Worm (Caenorhabditis elegans): Measurements from ENCODE around the gene dpy-22.

dpy-22 gene

ce11 chrX:9782389-9782939 is 39.6 kb downstream of the dpy-22 start:
- TF ChIP-seq nhr-80 (tag; optimal IDR thresholded peaks at IDR 0.05) (peak; percentile 55), nhr-27 (tag; optimal IDR thresholded peaks at IDR 0.05) (no peak)

- no peak for TF ChIP-seq B0336.3 (GFP tag; IDR thresholded peaks at IDR 0.05)
- TF ChIP-seq ztf-25 (GFP tag; IDR thresholded peaks at IDR 0.05): no peak
- no peak for TF ChIP-seq cebp-1 (GFP tag; IDR thresholded peaks at IDR 0.05)
- TF ChIP-seq cebp-1 (tag; optimal IDR thresholded peaks at IDR 0.05): no peak
Measured at ce11 chrX:9777481-9777880, 44.6 kb downstream of the dpy-22 start, which contains the start of gene T09B9.5. TSS of gene T09B9.5 (plus strand) at chrX:9777781.

- TF ChIP-seq zfh-2 (GFP tag; conservative IDR thresholded peaks at IDR 0.05): no peak
- no peak for TF ChIP-seq sptf-2 (GFP tag; optimal IDR thresholded peaks at IDR 0.05)
- TF ChIP-seq F23B12.7 (tag; optimal IDR thresholded peaks at IDR 0.05; ENCODE audit: insufficient read depth): no peak
- TF ChIP-seq C06A6.2 (GFP tag; conservative IDR thresholded peaks at IDR 0.05): no peak
- no peak for TF ChIP-seq efl-1 (GFP tag; optimal IDR thresholded peaks at IDR 0.05)
- TF ChIP-seq egrh-3 (GFP tag; IDR thresholded peaks at IDR 0.05): no peak
- TF ChIP-seq nfyb-1 (GFP tag; IDR thresholded peaks at IDR 0.05): no peak
- peak; percentile 80 for TF ChIP-seq nhr-80 (tag; optimal IDR thresholded peaks at IDR 0.05)
- TF ChIP-seq tbp1 (GFP tag; optimal IDR thresholded peaks at IDR 0.05): no peak
- peak; percentile 87 for TF ChIP-seq mcd-1 (GFP tag; IDR thresholded peaks at IDR 0.05)
- TF ChIP-seq ztf-3 (GFP tag; optimal IDR thresholded peaks at IDR 0.05): no peak
- TF ChIP-seq lsy-27 (tag; optimal IDR thresholded peaks at IDR 0.05; ENCODE audit: borderline replicate concordance, insufficient read depth): no peak
- TF ChIP-seq rpc-1 (optimal IDR thresholded peaks at IDR 0.05): no peak
- TF ChIP-seq rpc-1 (tag; optimal IDR thresholded peaks at IDR 0.05): no peak
- no peak for TF ChIP-seq B0019.2 (GFP tag; conservative IDR thresholded peaks at IDR 0.05)
Measured at ce11 chrX:9774323-9774722, 47.8 kb downstream of the dpy-22 start, which contains the start of gene T09B9.4. TSS of gene T09B9.4 (minus strand) at chrX:9774352.

ce11 chrX:9764822-9765221 is 57.3 kb downstream of the dpy-22 start, which contains the start of gene slc-17.9:
TSS of gene slc-17.9 (minus strand) at chrX:9764922.
- TF ChIP-seq cebp-2 (GFP tag; IDR thresholded peaks at IDR 0.05) (no peak), ZK185.1 (tag; optimal IDR thresholded peaks at IDR 0.05; ENCODE audit: poor library complexity, severe bottlenecking) (no peak), Y95B8A.8 (GFP tag; IDR thresholded peaks at IDR 0.05) (no peak), nfyb-1 (GFP tag; IDR thresholded peaks at IDR 0.05) (no peak), nhr-80 (tag; optimal IDR thresholded peaks at IDR 0.05) (no peak), nhr-27 (tag; optimal IDR thresholded peaks at IDR 0.05) (no peak), snpc-1.1 (tag; optimal IDR thresholded peaks at IDR 0.05; ENCODE audit: insufficient read depth) (no peak), lin-40 (tag; optimal IDR thresholded peaks at IDR 0.05) (no peak), rcor-1 (GFP tag; IDR thresholded peaks at IDR 0.05) (no peak), unc-62 (GFP tag; optimal IDR thresholded peaks at IDR 0.05) (no peak), Y56A3A.18 (GFP tag; IDR thresholded peaks at IDR 0.05) (no peak), unc-130 (GFP tag; optimal IDR thresholded peaks at IDR 0.05) (no peak), nfya-2 (GFP tag; IDR thresholded peaks at IDR 0.05) (no peak), F57A8.1 (GFP tag; optimal IDR thresholded peaks at IDR 0.05) (no peak), F55B11.4 (tag; optimal IDR thresholded peaks at IDR 0.05; ENCODE audit: borderline replicate concordance, insufficient read depth) (no peak), lin-35 (GFP tag; optimal IDR thresholded peaks at IDR 0.05) (no peak), K11D2.4 (GFP tag; IDR thresholded peaks at IDR 0.05) (no peak), tlf-1 (GFP tag; optimal IDR thresholded peaks at IDR 0.05) (no peak), hlh-26 (GFP tag; conservative IDR thresholded peaks at IDR 0.05) (no peak), Y53G8AR.9 (GFP tag; conservative IDR thresholded peaks at IDR 0.05) (no peak)
